Worm (Caenorhabditis elegans) whole organism, late embryonic: Measurements from ENCODE around the gene Y37D8A.26.

ENCODE experiments used
- F13H6.1 ChIP-seq: sonication (generic microtip); optimal IDR thresholded peaks from 2 replicates; lab custom pipeline; 2016; ENCODE audit warnings: missing genetic modification characterization, missing compliant biosample characterization
- K02D7.2 ChIP-seq: sonication (generic microtip); optimal IDR thresholded peaks from 2 replicates; lab custom pipeline; 2017; ENCODE audit warnings: mild to moderate bottlenecking, missing genetic modification characterization, missing compliant biosample characterization
- T23F11.4 ChIP-seq: fragments of 200-800 bp; sonication (Bioruptor generic); optimal IDR thresholded peaks from 2 replicates; lab custom pipeline; 2018; ENCODE audit warnings: mild to moderate bottlenecking, missing genetic modification characterization, missing compliant biosample characterization
- ama-1 ChIP-seq: fragments of 150-350 bp; optimal IDR thresholded peaks from 2 replicates; lab custom pipeline; 2014
- ceh-14 ChIP-seq: sonication (generic microtip); optimal IDR thresholded peaks from 2 replicates; lab custom pipeline; 2016; ENCODE audit warnings: missing genotype, missing genetic modification characterization, missing compliant biosample characterization
- ceh-18 ChIP-seq: sonication (generic microtip); optimal IDR thresholded peaks from 2 replicates; lab custom pipeline; 2016; ENCODE audit warnings: missing genetic modification characterization, missing compliant biosample characterization
- ceh-19 ChIP-seq: fragments of 200-800 bp; sonication (Bioruptor generic); optimal IDR thresholded peaks from 2 replicates; lab custom pipeline; 2018; ENCODE audit warnings: mild to moderate bottlenecking, missing genetic modification characterization, missing compliant biosample characterization
- ceh-22 ChIP-seq: sonication (generic microtip); optimal IDR thresholded peaks from 2 replicates; lab custom pipeline; 2017; ENCODE audit warnings: missing biosample characterization, missing genetic modification characterization
- ceh-24 ChIP-seq: sonication (generic microtip); optimal IDR thresholded peaks from 2 replicates; lab custom pipeline; 2016; ENCODE audit warnings: mild to moderate bottlenecking, missing genetic modification characterization, missing compliant biosample characterization
- ceh-31 ChIP-seq: sonication (generic microtip); optimal IDR thresholded peaks from 2 replicates; lab custom pipeline; 2016; ENCODE audit warnings: missing genetic modification characterization, missing compliant biosample characterization
- ceh-45 ChIP-seq: fragments of 200-800 bp; sonication (Bioruptor generic); IDR thresholded peaks from 2 replicates; pipeline ENCODE4 v1.3.6; 2022; ENCODE audit warnings: missing genetic modification reagents, missing genetic modification characterization, missing compliant biosample characterization
- ceh-48 ChIP-seq: sonication (generic microtip); optimal IDR thresholded peaks from 2 replicates; lab custom pipeline; 2016; ENCODE audit warnings: missing genetic modification characterization, inconsistent platforms, missing compliant biosample characterization
- ceh-6 ChIP-seq: fragments of 200-800 bp; sonication (Bioruptor generic); optimal IDR thresholded peaks from 2 replicates; lab custom pipeline; 2018; ENCODE audit warnings: mild to moderate bottlenecking, missing genetic modification characterization, missing compliant biosample characterization
- ceh-9 ChIP-seq: sonication (generic microtip); optimal IDR thresholded peaks from 2 replicates; lab custom pipeline; 2016; ENCODE audit warnings: mild to moderate bottlenecking, missing genetic modification characterization, inconsistent platforms, missing compliant biosample characterization
- che-1 ChIP-seq: sonication (generic microtip); optimal IDR thresholded peaks from 2 replicates; lab custom pipeline; 2016; ENCODE audit warnings: mild to moderate bottlenecking, missing genetic modification characterization, missing compliant biosample characterization
- dmd-4 ChIP-seq: sonication (generic microtip); optimal IDR thresholded peaks from 2 replicates; lab custom pipeline; 2016; ENCODE audit warnings: borderline replicate concordance, missing genetic modification characterization, missing compliant biosample characterization
- dve-1 ChIP-seq: sonication (generic microtip); optimal IDR thresholded peaks from 2 replicates; lab custom pipeline; 2017; ENCODE audit warnings: antibody characterized with exemption, mild to moderate bottlenecking, missing genetic modification characterization, missing compliant biosample characterization
- ets-4 ChIP-seq: sonication (generic microtip); optimal IDR thresholded peaks from 2 replicates; lab custom pipeline; 2016; ENCODE audit warnings: missing genetic modification characterization, missing compliant biosample characterization
- eyg-1 ChIP-seq: sonication (generic microtip); optimal IDR thresholded peaks from 2 replicates; lab custom pipeline; 2016; ENCODE audit warnings: missing genotype, missing genetic modification characterization, missing compliant biosample characterization
- fkh-6 ChIP-seq: sonication (generic microtip); optimal IDR thresholded peaks from 2 replicates; lab custom pipeline; 2016; ENCODE audit warnings: missing genetic modification characterization, missing compliant biosample characterization
- gmeb-2 ChIP-seq: sonication (generic microtip); optimal IDR thresholded peaks from 2 replicates; lab custom pipeline; 2016; ENCODE audit warnings: missing genetic modification characterization, inconsistent platforms, missing compliant biosample characterization
- hlh-30 ChIP-seq: sonication (generic microtip); optimal IDR thresholded peaks from 2 replicates; lab custom pipeline; 2017; ENCODE audit warnings: antibody characterized with exemption, missing genetic modification characterization, missing compliant biosample characterization; ENCODE audit not compliant: insufficient read depth
- hlh-8 ChIP-seq: sonication (generic microtip); optimal IDR thresholded peaks from 2 replicates; lab custom pipeline; 2016; ENCODE audit warnings: missing genotype, missing genetic modification characterization, missing compliant biosample characterization
- lim-6 ChIP-seq: sonication (generic microtip); optimal IDR thresholded peaks from 2 replicates; lab custom pipeline; 2016; ENCODE audit warnings: missing genetic modification characterization, missing compliant biosample characterization
- lin-11 ChIP-seq: fragments of 200-800 bp; sonication (Bioruptor generic); optimal IDR thresholded peaks from 2 replicates; lab custom pipeline; 2018; ENCODE audit warnings: mild to moderate bottlenecking, missing genetic modification characterization, missing compliant biosample characterization
- madf-2 ChIP-seq: sonication (generic microtip); optimal IDR thresholded peaks from 2 replicates; lab custom pipeline; 2017; ENCODE audit warnings: missing genetic modification characterization, missing compliant biosample characterization
- mec-3 ChIP-seq: sonication (generic microtip); optimal IDR thresholded peaks from 2 replicates; lab custom pipeline; 2016; ENCODE audit warnings: borderline replicate concordance, missing genetic modification characterization, missing compliant biosample characterization
- nfya-1 ChIP-seq: sonication (generic microtip); optimal IDR thresholded peaks from 2 replicates; lab custom pipeline; 2017; ENCODE audit warnings: missing genetic modification characterization, mild to moderate bottlenecking, missing compliant biosample characterization, antibody characterized with exemption, moderate library complexity
- nhr-11 ChIP-seq: fragments of 150-350 bp; optimal IDR thresholded peaks from 2 replicates; lab custom pipeline; 2014; ENCODE audit warnings: missing biosample characterization, missing genetic modification characterization
- odd-2 ChIP-seq: sonication (generic microtip); optimal IDR thresholded peaks from 2 replicates; lab custom pipeline; 2017; ENCODE audit warnings: antibody characterized with exemption, mild to moderate bottlenecking, missing genetic modification characterization, missing compliant biosample characterization
- pag-3 ChIP-seq: sonication (generic microtip); optimal IDR thresholded peaks from 2 replicates; lab custom pipeline; 2016; ENCODE audit warnings: missing compliant biosample characterization, missing genetic modification characterization, borderline replicate concordance
- pha-2 ChIP-seq: sonication (generic microtip); optimal IDR thresholded peaks from 2 replicates; lab custom pipeline; 2017; ENCODE audit warnings: mild to moderate bottlenecking, missing genetic modification characterization, missing compliant biosample characterization
- pros-1 ChIP-seq: fragments of 150-350 bp; optimal IDR thresholded peaks from 2 replicates; lab custom pipeline; 2014; ENCODE audit warnings: missing biosample characterization, missing genetic modification reagents, missing genetic modification characterization
- ref-2 ChIP-seq: sonication (generic microtip); optimal IDR thresholded peaks from 2 replicates; lab custom pipeline; 2016; ENCODE audit warnings: missing genetic modification characterization, missing compliant biosample characterization
- rnt-1 ChIP-seq: sonication (generic microtip); optimal IDR thresholded peaks from 2 replicates; lab custom pipeline; 2016; ENCODE audit warnings: missing genetic modification characterization, missing compliant biosample characterization
- sdc-2 ChIP-seq: sonication (generic microtip); optimal IDR thresholded peaks from 2 replicates; lab custom pipeline; 2016; ENCODE audit warnings: missing genotype, missing genetic modification characterization, missing compliant biosample characterization
- sox-2 ChIP-seq: fragments of 200-800 bp; sonication (Bioruptor generic); IDR thresholded peaks from 2 replicates; pipeline ENCODE4 v1.3.6; 2022; ENCODE audit warnings: missing genetic modification reagents, missing genetic modification characterization, missing compliant biosample characterization
- syd-9 ChIP-seq: sonication (generic microtip); optimal IDR thresholded peaks from 2 replicates; lab custom pipeline; 2016; ENCODE audit warnings: mild to moderate bottlenecking, missing genetic modification characterization, moderate library complexity, missing compliant biosample characterization
- tbx-2 ChIP-seq: sonication (generic microtip); optimal IDR thresholded peaks from 2 replicates; lab custom pipeline; 2016; ENCODE audit warnings: missing genetic modification characterization, missing compliant biosample characterization
- tbx-7 ChIP-seq: sonication (generic microtip); optimal IDR thresholded peaks from 2 replicates; lab custom pipeline; 2016; ENCODE audit warnings: missing genotype, missing genetic modification characterization, missing compliant biosample characterization
- unc-3 ChIP-seq, 2 experiments: fragments of 200-800 bp in 1 of 2; sonication (Bioruptor generic) in 1 of 2; sonication (generic microtip) in 1 of 2; conservative IDR thresholded peaks in 1 of 2; optimal IDR thresholded peaks in 1 of 2; 2 replicates each; pipeline versions ENCODE4 v1.3.6 to Lab custom; 2016 to 2022; ENCODE audit warnings: missing compliant biosample characterization in 2 of 2, missing genetic modification characterization in 2 of 2, missing genetic modification reagents in 1 of 2
- unc-42 ChIP-seq: sonication (generic microtip); optimal IDR thresholded peaks from 2 replicates; lab custom pipeline; 2016; ENCODE audit warnings: missing genotype, missing genetic modification characterization, missing compliant biosample characterization
- zip-5 ChIP-seq: sonication (generic microtip); optimal IDR thresholded peaks from 2 replicates; lab custom pipeline; 2016; ENCODE audit warnings: missing genetic modification characterization, missing compliant biosample characterization

Gene Y37D8A.26

DNA sequence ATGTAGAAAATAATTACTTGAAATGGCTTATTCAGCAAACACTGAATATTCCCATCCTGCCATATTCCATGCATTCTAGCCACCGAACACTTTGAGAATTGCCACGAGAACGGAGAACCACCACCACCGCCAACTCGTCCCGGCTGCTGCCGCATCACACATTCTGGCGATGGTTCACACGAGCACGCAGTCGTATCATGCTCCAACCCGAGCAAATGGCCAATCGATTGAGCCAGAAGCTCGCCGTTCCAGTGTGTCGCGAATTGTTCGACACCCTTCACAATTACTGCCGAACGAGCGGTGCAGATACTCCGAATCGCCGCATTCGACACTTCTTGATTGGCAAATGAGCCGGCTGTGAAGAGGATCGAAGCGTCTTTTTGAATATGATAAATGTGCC lies 28.6 kb upstream of the Y37D8A.26 start:
- TF ChIP-seq dve-1 (tag; lab: Kevin White, UChicago) (no peak), hlh-8 (tag; lab: Kevin White, UChicago) (no peak), unc-3 (GFP tag; conservative IDR thresholded peaks at IDR 0.05; lab: Robert Waterston, UW) (no peak), unc-3 (tag; optimal IDR thresholded peaks at IDR 0.05; lab: Kevin White, UChicago) (no peak), ama-1 (lab: Kevin White, UChicago) (no peak), ceh-22 (tag; lab: Kevin White, UChicago) (no peak), sdc-2 (tag; lab: Kevin White, UChicago) (no peak), unc-42 (tag; lab: Kevin White, UChicago) (no peak), tbx-2 (no peak), F13H6.1 (no peak), hlh-30 (tag; lab: Kevin White, UChicago) (no peak), ceh-9 (tag; lab: Kevin White, UChicago) (no peak), sox-2 (GFP tag; lab: Robert Waterston, UW) (no peak), che-1 (no peak)

DNA sequence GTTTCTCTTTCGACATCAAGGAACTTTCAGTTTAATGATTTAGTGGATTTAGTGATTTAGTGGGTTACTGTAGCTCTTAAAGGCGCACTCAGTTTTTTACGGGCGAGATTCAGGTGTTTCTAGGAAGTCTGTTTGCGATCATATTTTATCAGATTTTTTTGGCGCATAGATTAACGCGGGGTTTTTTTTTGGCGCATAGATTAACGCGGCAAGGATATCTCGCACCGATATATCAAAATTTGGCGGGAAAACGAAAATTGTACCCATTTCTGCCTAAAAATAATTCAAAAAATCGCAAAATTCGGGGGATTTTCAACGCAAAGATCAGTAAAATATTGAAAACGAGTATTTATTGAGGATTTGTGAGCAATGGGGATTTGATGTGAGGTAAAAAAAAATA lies 24.2 kb upstream of the Y37D8A.26 start:
- TF ChIP-seq zip-5 (tag; lab: Kevin White, UChicago) (no peak), ceh-48 (no peak), syd-9 (tag; lab: Kevin White, UChicago) (no peak), eyg-1 (tag; lab: Kevin White, UChicago) (no peak)

DNA sequence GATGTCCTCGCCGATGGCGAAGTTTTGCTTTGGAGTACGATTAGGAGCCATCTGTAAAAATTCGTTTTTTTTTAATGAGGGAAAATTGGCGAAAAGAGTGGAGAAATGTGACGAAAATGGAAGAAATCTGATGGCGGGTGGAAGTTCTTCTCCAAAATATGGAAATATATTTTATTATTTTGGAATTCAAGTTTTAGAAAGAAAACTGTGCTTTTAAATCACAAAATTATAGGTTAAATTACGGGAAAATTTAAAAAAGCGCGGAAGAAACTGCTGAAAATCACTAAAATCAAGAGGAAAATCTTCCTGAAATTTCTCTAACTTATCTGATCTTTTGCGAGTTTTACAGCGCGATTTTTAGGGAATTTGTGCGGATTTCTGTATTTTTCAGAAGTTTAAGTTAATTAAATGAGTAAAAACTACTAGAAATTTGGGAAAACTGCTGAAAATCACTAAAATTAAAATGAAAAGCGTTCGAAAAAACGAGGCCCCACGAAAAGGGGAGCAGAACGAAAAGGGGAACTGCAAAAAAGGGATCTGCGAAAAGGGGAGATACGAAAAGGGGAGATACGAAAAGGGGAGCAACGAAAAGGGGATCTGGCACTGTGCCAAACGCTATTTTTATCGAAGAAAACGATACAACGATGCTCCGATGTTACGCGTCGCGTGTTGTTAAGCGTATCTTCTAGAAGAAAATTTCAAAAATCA lies 21.2 kb upstream of the Y37D8A.26 start, which contains the start of the genes cec-7 and enu-3.5:
TSS of gene cec-7 (minus strand) at position 51 of the 708 bp plus-strand sequence.
TSS of gene enu-3.5 (plus strand) at position 670 of the 708 bp plus-strand sequence.
- TF ChIP-seq K02D7.2 (tag; lab: Kevin White, UChicago), result no peak
- TF ChIP-seq ceh-31 (tag; lab: Kevin White, UChicago), result peak; percentile 66
- TF ChIP-seq ceh-24 (tag; lab: Kevin White, UChicago), result no peak
- TF ChIP-seq ceh-6 (GFP tag; lab: Kevin White, UChicago), result no peak
- TF ChIP-seq ref-2 (tag; lab: Kevin White, UChicago), result peak; percentile 15
- no peak for TF ChIP-seq T23F11.4 (GFP tag; lab: Kevin White, UChicago)
- TF ChIP-seq tbx-2, result peak; percentile 43
- TF ChIP-seq ets-4 (tag; lab: Kevin White, UChicago), result no peak
- TF ChIP-seq mec-3, result no peak
- no peak for TF ChIP-seq F13H6.1

DNA sequence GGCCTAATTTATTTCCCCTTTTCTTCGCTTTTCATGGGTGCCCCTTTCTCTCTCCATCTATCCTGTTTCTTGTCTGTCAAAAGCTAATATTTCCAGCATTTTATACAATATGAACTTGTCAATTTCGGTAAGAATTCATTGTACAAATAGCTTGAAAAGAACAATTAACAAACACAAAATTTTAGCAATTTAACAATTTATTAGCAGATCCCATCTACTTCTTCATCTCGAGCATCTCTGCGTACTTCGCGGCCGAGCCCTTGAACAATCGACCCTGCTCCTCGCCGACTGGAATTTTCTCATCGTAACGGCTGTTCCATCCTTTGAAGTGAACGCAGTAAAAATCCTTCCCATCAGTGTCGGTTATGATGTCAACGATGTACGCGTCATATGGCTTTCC lies 19.1 kb upstream of the Y37D8A.26 start:
- TF ChIP-seq lim-6 (tag; lab: Kevin White, UChicago) (no peak), ref-2 (tag; lab: Kevin White, UChicago) (no peak), ceh-19 (GFP tag; lab: Kevin White, UChicago) (no peak), ceh-6 (GFP tag; lab: Kevin White, UChicago) (no peak), pha-2 (tag; lab: Kevin White, UChicago) (no peak), nfya-1 (tag; lab: Kevin White, UChicago) (no peak), che-1 (no peak), dmd-4 (tag; lab: Kevin White, UChicago) (no peak), mec-3 (no peak), odd-2 (tag; lab: Kevin White, UChicago) (no peak)

DNA sequence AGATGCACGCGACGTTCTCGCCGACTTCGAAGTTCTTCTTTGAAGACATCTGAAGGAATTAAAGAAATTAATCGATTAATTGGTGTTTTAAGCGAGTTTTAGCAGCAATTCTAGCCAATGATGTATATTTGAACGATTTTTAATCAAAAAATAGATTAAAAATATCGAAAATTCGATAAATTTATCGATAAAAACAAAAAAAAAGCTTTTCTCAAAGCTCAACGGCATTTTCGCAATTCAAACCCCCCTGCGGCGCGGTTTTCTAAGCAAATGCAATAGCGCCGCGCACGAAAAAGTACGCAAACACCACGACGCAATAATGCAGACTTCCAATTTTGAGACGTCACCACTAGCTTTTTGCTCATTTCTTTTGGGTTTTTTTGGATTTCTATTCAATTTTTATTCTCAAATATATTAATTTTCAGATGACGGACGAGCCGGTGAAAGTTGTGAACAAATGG lies 18.1 kb upstream of the Y37D8A.26 start, which contains the start of the genes mrg-1 and spcs-2:
TSS of gene mrg-1 (minus strand) at position 51 of the 461 bp plus-strand sequence.
TSS of gene spcs-2 (plus strand) at position 426 of the 461 bp plus-strand sequence.
- TF ChIP-seq ama-1 (lab: Kevin White, UChicago) (no peak), ceh-9 (tag; lab: Kevin White, UChicago) (no peak), ceh-31 (tag; lab: Kevin White, UChicago) (peak; percentile 92), zip-5 (tag; lab: Kevin White, UChicago) (peak; percentile 60), tbx-7 (tag; lab: Kevin White, UChicago) (peak; percentile 34), hlh-30 (tag; lab: Kevin White, UChicago) (no peak), mec-3 (no peak), ceh-14 (peak; percentile 88), nhr-11 (tag; lab: Kevin White, UChicago) (no peak), fkh-6 (tag; lab: Kevin White, UChicago) (peak; percentile 47), lin-11 (tag; lab: Kevin White, UChicago) (peak; percentile 38), rnt-1 (tag; lab: Kevin White, UChicago) (peak; percentile 81), pag-3 (no peak), ceh-18 (tag; lab: Kevin White, UChicago) (peak; percentile 66), ceh-45 (peak; percentile 57; the same call in 1 of the 2 replicates), pros-1 (no peak), madf-2 (tag; lab: Kevin White, UChicago) (peak; percentile 56), gmeb-2 (tag; lab: Kevin White, UChicago) (peak; percentile 62)
